Worm (Caenorhabditis elegans): ENCODE results near the gene T26H5.10.
A peak's percentile ranks its signal among the peaks of the same experiment; 100 is the strongest.

The T26H5.10 gene

DNA sequence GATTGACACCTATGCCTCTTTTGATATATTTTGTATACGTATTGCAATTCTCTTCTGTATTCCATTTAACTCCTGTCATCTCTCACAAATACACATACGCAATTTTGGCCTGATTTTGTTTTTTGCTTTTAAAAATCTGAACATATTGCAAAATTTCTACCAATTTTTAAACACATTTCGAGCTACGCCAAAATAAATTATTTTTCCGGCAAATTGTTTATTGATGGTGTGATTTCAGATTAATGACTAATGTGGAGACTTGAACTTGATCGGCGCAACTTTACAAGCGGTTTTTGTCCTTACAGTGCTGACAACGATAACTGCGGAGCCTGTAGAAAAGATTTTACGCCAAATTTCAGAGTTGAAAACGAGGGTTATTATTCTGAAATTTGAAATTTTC is 46.5 kb downstream of the T26H5.10 start:
- TF ChIP-seq C06A6.2 (GFP tag; conservative IDR thresholded peaks at IDR 0.05): no peak
- peak; percentile 82 for TF ChIP-seq hrde-1 (tag; optimal IDR thresholded peaks at IDR 0.05; ENCODE audit: borderline replicate concordance)
- peak; percentile 75 for TF ChIP-seq Y53G8AR.9 (GFP tag; conservative IDR thresholded peaks at IDR 0.05)
- no peak for TF ChIP-seq ztf-26 (tag; optimal IDR thresholded peaks at IDR 0.05)
- TF ChIP-seq tbp1 (GFP tag; optimal IDR thresholded peaks at IDR 0.05): peak; percentile 48
- TF ChIP-seq athp-1 (tag; optimal IDR thresholded peaks at IDR 0.05): no peak
- TF ChIP-seq lag-1 (GFP tag; IDR thresholded peaks at IDR 0.05): no peak
- no peak for TF ChIP-seq fkh-3 (tag; optimal IDR thresholded peaks at IDR 0.05)
- no peak for TF ChIP-seq ZK185.1 (tag; optimal IDR thresholded peaks at IDR 0.05; ENCODE audit: poor library complexity, severe bottlenecking)
- TF ChIP-seq Y67H2A.10 (GFP tag; conservative IDR thresholded peaks at IDR 0.05): no peak
- TF ChIP-seq ceh-58 (GFP tag; IDR thresholded peaks at IDR 0.05): no peak
- TF ChIP-seq ama-1 (optimal IDR thresholded peaks at IDR 0.05): no peak
- TF ChIP-seq ama-1 (GFP tag; optimal IDR thresholded peaks at IDR 0.05): peak in 1 of 2 experiments; percentile 28
- TF ChIP-seq hmg-1.2 (GFP tag; IDR thresholded peaks at IDR 0.05): no peak; the same call in 1 of the 2 replicates
- no peak for TF ChIP-seq rpc-1 (optimal IDR thresholded peaks at IDR 0.05)
- TF ChIP-seq rpc-1 (tag; optimal IDR thresholded peaks at IDR 0.05): peak; percentile 10
- no peak for TF ChIP-seq nhr-27 (tag; optimal IDR thresholded peaks at IDR 0.05)
- peak; percentile 63 for TF ChIP-seq tlf-1 (GFP tag; optimal IDR thresholded peaks at IDR 0.05)
- no peak for TF ChIP-seq lir-1 (GFP tag; conservative IDR thresholded peaks at IDR 0.05)
- no peak for TF ChIP-seq snpc-1.3 (tag; optimal IDR thresholded peaks at IDR 0.05; ENCODE audit: insufficient read depth)
- TF ChIP-seq attf-6 (GFP tag; IDR thresholded peaks at IDR 0.05): peak; percentile 76
- TF ChIP-seq him-1 (tag; optimal IDR thresholded peaks at IDR 0.05): peak; percentile 37
- no peak for TF ChIP-seq nhr-179 (tag; optimal IDR thresholded peaks at IDR 0.05)
- no peak for TF ChIP-seq mes-4 (tag; optimal IDR thresholded peaks at IDR 0.05)
- TF ChIP-seq sptf-2 (GFP tag; optimal IDR thresholded peaks at IDR 0.05): no peak
- no peak for TF ChIP-seq K12H6.12 (tag; optimal IDR thresholded peaks at IDR 0.05)
- TF ChIP-seq madf-3 (GFP tag; IDR thresholded peaks at IDR 0.05): 0 out of 2 replicates have a peak, but pooled peaks have one; percentile 16
- no peak for TF ChIP-seq B0019.2 (GFP tag; conservative IDR thresholded peaks at IDR 0.05)
- TF ChIP-seq F55B11.4 (tag; optimal IDR thresholded peaks at IDR 0.05; ENCODE audit: borderline replicate concordance, insufficient read depth): no peak
- TF ChIP-seq hlh-26 (GFP tag; conservative IDR thresholded peaks at IDR 0.05): no peak
- no peak for TF ChIP-seq attf-5 (GFP tag; optimal IDR thresholded peaks at IDR 0.05)
- TF ChIP-seq F57A8.1 (GFP tag; optimal IDR thresholded peaks at IDR 0.05): no peak
- no peak for TF ChIP-seq aptf-3 (GFP tag; IDR thresholded peaks at IDR 0.05)
- no peak for TF ChIP-seq ets-4 (GFP tag; optimal IDR thresholded peaks at IDR 0.05)
- TF ChIP-seq hmg-20 (GFP tag; IDR thresholded peaks at IDR 0.05): no peak
- no peak; the same call in 1 of the 2 replicates for TF ChIP-seq ceh-100 (GFP tag; IDR thresholded peaks at IDR 0.05)
- no peak for TF ChIP-seq Y53F4B.3 (GFP tag; IDR thresholded peaks at IDR 0.05)
- no peak for TF ChIP-seq ceh-91 (GFP tag; IDR thresholded peaks at IDR 0.05)
- TF ChIP-seq zim-3 (tag; optimal IDR thresholded peaks at IDR 0.05): no peak
- peak; percentile 34; the same call in 1 of the 2 replicates for TF ChIP-seq madf-8 (GFP tag; conservative IDR thresholded peaks at IDR 0.05)
- no peak for TF ChIP-seq bed-2 (GFP tag; IDR thresholded peaks at IDR 0.05)
- peak; percentile 12 for TF ChIP-seq B0261.1 (tag; optimal IDR thresholded peaks at IDR 0.05)
- peak; percentile 21; the same call in 1 of the 2 replicates for TF ChIP-seq Y79H2A.3 (GFP tag; conservative IDR thresholded peaks at IDR 0.05)
- TF ChIP-seq hsf-1 (GFP tag; IDR thresholded peaks at IDR 0.05): peak; percentile 83
- no peak for TF ChIP-seq atf-7 (tag; optimal IDR thresholded peaks at IDR 0.05)
- no peak for TF ChIP-seq lsy-27 (tag; optimal IDR thresholded peaks at IDR 0.05; ENCODE audit: borderline replicate concordance, insufficient read depth)
- peak; percentile 50; the same call in 1 of the 2 replicates for TF ChIP-seq lin-26 (GFP tag; IDR thresholded peaks at IDR 0.05)
- no peak for TF ChIP-seq zfh-2 (GFP tag; conservative IDR thresholded peaks at IDR 0.05)
- no peak for TF ChIP-seq nhr-90 (tag; optimal IDR thresholded peaks at IDR 0.05)
- TF ChIP-seq F22D6.2 (tag; optimal IDR thresholded peaks at IDR 0.05): no peak

Measured in whole organism, young adult.